Worm (Caenorhabditis elegans): ENCODE measurements around the gene cogc-2.
A peak's percentile ranks its signal among the peaks of the same experiment; 100 is the strongest.

Gene cogc-2

DNA sequence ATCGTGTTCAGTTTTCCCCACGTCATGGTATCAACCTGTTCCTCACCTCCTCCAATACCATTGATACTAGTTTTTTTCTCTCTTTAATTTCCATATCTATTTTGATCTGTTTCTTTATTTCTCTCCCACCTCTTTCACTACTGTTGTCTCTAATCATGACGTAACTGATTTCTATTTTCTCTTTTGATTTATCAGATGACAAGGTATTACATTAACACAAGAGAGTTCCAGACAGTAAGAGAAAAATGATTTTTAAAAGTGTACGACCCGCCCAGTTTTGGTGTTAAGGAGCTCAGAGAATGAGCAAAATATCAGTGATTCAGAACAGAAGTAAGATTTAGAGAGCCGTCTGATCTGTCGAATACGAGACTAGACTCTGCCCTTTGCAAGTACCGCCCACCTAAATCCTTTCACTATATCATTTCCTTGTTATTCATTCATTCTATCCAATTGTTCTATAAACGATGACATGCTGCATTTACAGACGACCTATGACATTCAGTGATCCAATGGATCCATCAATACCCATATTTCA lies 10.4 kb upstream of the cogc-2 start, which contains the start of gene nhr-105:
nhr-105 (plus strand) TSS at position 485 of the 535 bp plus-strand sequence.
- TF ChIP-seq tbx-2 (tag; optimal IDR thresholded peaks at IDR 0.05) (no peak), ceh-30 (tag; optimal IDR thresholded peaks at IDR 0.05) (no peak), elt-4 (tag; optimal IDR thresholded peaks at IDR 0.05) (no peak), nfya-1 (tag; optimal IDR thresholded peaks at IDR 0.05) (no peak), pros-1 (tag; optimal IDR thresholded peaks at IDR 0.05) (no peak), ceh-2 (tag; optimal IDR thresholded peaks at IDR 0.05) (no peak), zip-5 (tag; optimal IDR thresholded peaks at IDR 0.05) (no peak), madf-2 (tag; optimal IDR thresholded peaks at IDR 0.05) (no peak), tbx-7 (tag; optimal IDR thresholded peaks at IDR 0.05) (no peak), unc-86 (tag; optimal IDR thresholded peaks at IDR 0.05) (no peak), ceh-22 (tag; optimal IDR thresholded peaks at IDR 0.05) (no peak), pqm-1 (tag; optimal IDR thresholded peaks at IDR 0.05) (no peak), lin-11 (tag; optimal IDR thresholded peaks at IDR 0.05) (no peak)

DNA sequence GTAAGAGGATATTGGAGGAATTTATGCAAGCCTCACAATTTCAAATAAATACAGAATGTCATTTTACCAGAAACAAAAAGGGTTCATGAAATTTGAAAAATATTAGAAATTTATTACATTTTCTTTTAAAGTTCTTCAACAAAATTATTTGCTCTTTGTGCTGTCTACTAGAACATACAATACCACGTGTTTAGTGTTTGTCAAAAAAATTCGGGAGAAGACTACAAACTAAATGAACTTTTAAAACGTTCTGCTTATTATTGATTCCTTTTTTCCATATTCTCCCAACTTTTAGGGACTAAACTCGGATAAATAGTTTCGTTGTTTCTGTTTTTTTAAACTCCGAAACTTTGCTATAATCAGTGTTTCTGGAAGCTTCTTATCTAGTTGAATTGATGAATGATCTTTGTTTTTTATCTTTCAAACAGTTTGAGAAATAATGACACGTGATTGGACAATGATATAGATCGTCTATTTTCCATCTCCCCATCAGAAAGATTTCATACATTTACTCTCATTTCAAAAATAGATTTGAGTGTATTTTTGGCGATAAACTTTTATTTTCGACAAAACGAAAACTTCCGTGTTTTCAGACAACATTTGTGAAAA lies 9.4 kb upstream of the cogc-2 start:
- TF ChIP-seq odd-2 (tag; optimal IDR thresholded peaks at IDR 0.05) (no peak), ama-1 (optimal IDR thresholded peaks at IDR 0.05) (no peak), nhr-11 (tag; optimal IDR thresholded peaks at IDR 0.05) (no peak), zip-5 (tag; optimal IDR thresholded peaks at IDR 0.05) (no peak), nfya-1 (tag; optimal IDR thresholded peaks at IDR 0.05) (no peak), rnt-1 (tag; optimal IDR thresholded peaks at IDR 0.05) (no peak), syd-9 (tag; optimal IDR thresholded peaks at IDR 0.05) (no peak)

- peak; percentile 13 for TF ChIP-seq unc-55 (GFP tag; optimal IDR thresholded peaks at IDR 0.05)
- no peak for TF ChIP-seq nfya-1 (tag; optimal IDR thresholded peaks at IDR 0.05)
- TF ChIP-seq pat-9 (tag; optimal IDR thresholded peaks at IDR 0.05) = no peak
- TF ChIP-seq ceh-18 (tag; optimal IDR thresholded peaks at IDR 0.05) = peak; percentile 1
- peak; percentile 30 for TF ChIP-seq pqm-1 (tag; optimal IDR thresholded peaks at IDR 0.05)
- TF ChIP-seq hlh-30 (tag; optimal IDR thresholded peaks at IDR 0.05; ENCODE audit: insufficient read depth) = no peak
- TF ChIP-seq dve-1 (tag; optimal IDR thresholded peaks at IDR 0.05) = peak; percentile 27
- no peak for TF ChIP-seq elt-4 (tag; optimal IDR thresholded peaks at IDR 0.05)
- TF ChIP-seq ceh-34 (tag; optimal IDR thresholded peaks at IDR 0.05) = no peak
- TF ChIP-seq elt-2 (tag; optimal IDR thresholded peaks at IDR 0.05) = peak; percentile 62
- no peak for TF ChIP-seq ets-4 (tag; optimal IDR thresholded peaks at IDR 0.05)
Measured at ce11 chrIV:7047762-7048178, 8.4 kb upstream of the cogc-2 start.

- TF ChIP-seq F13H6.1 (tag; optimal IDR thresholded peaks at IDR 0.05) (no peak), lin-11 (tag; optimal IDR thresholded peaks at IDR 0.05) (no peak), fax-1 (tag; optimal IDR thresholded peaks at IDR 0.05) (no peak), mec-3 (tag; optimal IDR thresholded peaks at IDR 0.05; ENCODE audit: borderline replicate concordance) (no peak), K02D7.2 (tag; optimal IDR thresholded peaks at IDR 0.05) (no peak), ceh-31 (tag; optimal IDR thresholded peaks at IDR 0.05) (no peak), nfya-1 (tag; optimal IDR thresholded peaks at IDR 0.05) (no peak), ttx-3 (tag; optimal IDR thresholded peaks at IDR 0.05) (no peak), pag-3 (tag; optimal IDR thresholded peaks at IDR 0.05; ENCODE audit: borderline replicate concordance) (no peak), pros-1 (tag; optimal IDR thresholded peaks at IDR 0.05) (no peak), ceh-34 (tag; optimal IDR thresholded peaks at IDR 0.05) (no peak), fkh-6 (tag; optimal IDR thresholded peaks at IDR 0.05) (no peak), sdc-2 (tag; optimal IDR thresholded peaks at IDR 0.05) (no peak), ceh-19 (GFP tag; optimal IDR thresholded peaks at IDR 0.05) (no peak), unc-55 (GFP tag; optimal IDR thresholded peaks at IDR 0.05) (no peak), K09A11.1 (tag; optimal IDR thresholded peaks at IDR 0.05; ENCODE audit: insufficient read depth) (no peak), hlh-6 (tag; optimal IDR thresholded peaks at IDR 0.05) (no peak)
Measured at ce11 chrIV:7046641-7047361, 7.4 kb upstream of the cogc-2 start.
